Fruit fly (Drosophila melanogaster) whole organism, prepupa: ENCODE data around the gene CG7131.

ENCODE experiments used
- CG11294 ChIP-seq: fragments of 200-800 bp; sonication (Bioruptor generic); IDR thresholded peaks from 2 replicates; pipeline ENCODE4 v1.3.6; 2022; ENCODE audit warnings: missing biosample characterization, missing genetic modification characterization
- CG11762 ChIP-seq: fragments of 200-800 bp; sonication (Bioruptor generic); optimal IDR thresholded peaks from 3 replicates; lab custom pipeline; 2016; ENCODE audit warnings: missing biosample characterization, missing genetic modification characterization; ENCODE audit not compliant: insufficient read depth
- CG15336 ChIP-seq: fragments of 200-800 bp; sonication (Bioruptor generic); IDR thresholded peaks from 2 replicates; pipeline ENCODE4 v1.3.6; 2022; ENCODE audit warnings: missing biosample characterization, missing genetic modification characterization
- CG1621 ChIP-seq: fragments of 200-800 bp; sonication (Bioruptor generic); optimal IDR thresholded peaks from 3 replicates; lab custom pipeline; 2018; ENCODE audit warnings: missing biosample characterization, mild to moderate bottlenecking, missing genetic modification characterization
- CG16779 ChIP-seq: fragments of 200-800 bp; sonication (Bioruptor generic); optimal IDR thresholded peaks from 3 replicates; lab custom pipeline; 2017; ENCODE audit warnings: missing biosample characterization, mild to moderate bottlenecking, missing genetic modification characterization
- CG31627 ChIP-seq: fragments of 200-800 bp; sonication (Bioruptor generic); optimal IDR thresholded peaks from 3 replicates; lab custom pipeline; 2016; ENCODE audit warnings: missing biosample characterization, missing genetic modification characterization
- CG32006 ChIP-seq: fragments of 200-800 bp; sonication (Bioruptor generic); optimal IDR thresholded peaks from 3 replicates; lab custom pipeline; 2017; ENCODE audit warnings: missing biosample characterization, mild to moderate bottlenecking, missing genetic modification characterization
- CG3919 ChIP-seq: fragments of 200-800 bp; sonication (Bioruptor generic); optimal IDR thresholded peaks from 3 replicates; lab custom pipeline; 2016; ENCODE audit warnings: missing biosample characterization, missing genetic modification characterization
- CG4318 ChIP-seq: fragments of 200-800 bp; sonication (Bioruptor generic); optimal IDR thresholded peaks from 3 replicates; lab custom pipeline; 2017; ENCODE audit warnings: missing biosample characterization, mild to moderate bottlenecking, missing genetic modification characterization
- CG6276 ChIP-seq: fragments of 200-800 bp; sonication (Bioruptor generic); optimal IDR thresholded peaks from 2 replicates; lab custom pipeline; 2017; ENCODE audit warnings: missing biosample characterization, mild to moderate bottlenecking, missing genetic modification characterization
- CG6808 ChIP-seq: fragments of 200-800 bp; sonication (Bioruptor generic); optimal IDR thresholded peaks from 3 replicates; lab custom pipeline; 2017; ENCODE audit warnings: missing biosample characterization, missing genetic modification characterization, mild to moderate bottlenecking, moderate library complexity, missing genetic modification reagents
- CG6854 ChIP-seq: fragments of 200-800 bp; sonication (Bioruptor generic); optimal IDR thresholded peaks from 2 replicates; lab custom pipeline; 2017; ENCODE audit warnings: missing biosample characterization, mild to moderate bottlenecking, missing genetic modification characterization
- CG7368 ChIP-seq: fragments of 200-800 bp; sonication (Bioruptor generic); optimal IDR thresholded peaks from 3 replicates; lab custom pipeline; 2016; ENCODE audit warnings: missing biosample characterization, missing genetic modification characterization
- CG8119 ChIP-seq: fragments of 200-800 bp; sonication (Bioruptor generic); IDR thresholded peaks from 3 replicates; pipeline ENCODE4 v1.3.6; 2022; ENCODE audit warnings: missing biosample characterization, missing genetic modification characterization
- CG9139 ChIP-seq: fragments of 200-800 bp; sonication (Bioruptor generic); optimal IDR thresholded peaks from 3 replicates; lab custom pipeline; 2017; ENCODE audit warnings: missing biosample characterization, mild to moderate bottlenecking, missing genetic modification characterization
- Eip78C ChIP-seq: fragments of 200-800 bp; sonication (Bioruptor generic); peaks from one replicate; lab custom pipeline; 2016; ENCODE audit warnings: missing biosample characterization, missing genetic modification characterization
- Eip93F ChIP-seq: fragments of 200-800 bp; sonication (Bioruptor generic); optimal IDR thresholded peaks from 2 replicates; lab custom pipeline; 2016; ENCODE audit warnings: missing biosample characterization, mild to moderate bottlenecking, missing genetic modification characterization
- Ets21C ChIP-seq: fragments of 200-800 bp; sonication (Bioruptor generic); optimal IDR thresholded peaks from 3 replicates; lab custom pipeline; 2016; ENCODE audit warnings: missing biosample characterization, missing genetic modification characterization
- Gug ChIP-seq: fragments of 200-800 bp; sonication (Bioruptor generic); IDR thresholded peaks from 2 replicates; pipeline ENCODE4 v1.3.6; 2022; ENCODE audit warnings: missing biosample characterization, missing genetic modification characterization
- Hr38 ChIP-seq: sonication (Bioruptor generic); optimal IDR thresholded peaks from 2 replicates; lab custom pipeline; 2016; ENCODE audit warnings: missing biosample characterization, missing genetic modification characterization
- Lpt ChIP-seq: fragments of 200-800 bp; sonication (Bioruptor generic); optimal IDR thresholded peaks from 3 replicates; lab custom pipeline; 2016; ENCODE audit warnings: missing biosample characterization, missing genetic modification characterization
- Met ChIP-seq: fragments of 200-800 bp; sonication (Bioruptor generic); optimal IDR thresholded peaks from 3 replicates; lab custom pipeline; 2016; ENCODE audit warnings: missing biosample characterization, missing genetic modification characterization
- Sox102F ChIP-seq: fragments of 200-800 bp; sonication (Bioruptor generic); optimal IDR thresholded peaks from 2 replicates; lab custom pipeline; 2016; ENCODE audit warnings: missing biosample characterization, mild to moderate bottlenecking, missing genetic modification characterization
- Sox14 ChIP-seq: fragments of 200-800 bp; sonication (Bioruptor generic); optimal IDR thresholded peaks from 3 replicates; lab custom pipeline; 2016; ENCODE audit warnings: missing biosample characterization, missing genetic modification characterization
- achi ChIP-seq: fragments of 200-800 bp; sonication (Bioruptor generic); optimal IDR thresholded peaks from 3 replicates; lab custom pipeline; 2016; ENCODE audit warnings: missing biosample characterization, missing genetic modification characterization
- dac ChIP-seq: fragments of 200-800 bp; sonication (Bioruptor generic); optimal IDR thresholded peaks from 2 replicates; lab custom pipeline; 2017; ENCODE audit warnings: missing biosample characterization, mild to moderate bottlenecking, missing genetic modification characterization
- eg ChIP-seq: fragments of 200-800 bp; sonication (Bioruptor generic); IDR thresholded peaks from 3 replicates; pipeline ENCODE4 v1.3.6; 2022; ENCODE audit warnings: missing biosample characterization, missing genetic modification characterization
- esn ChIP-seq: fragments of 200-800 bp; sonication (Bioruptor generic); optimal IDR thresholded peaks from 2 replicates; lab custom pipeline; 2016; ENCODE audit warnings: missing biosample characterization, mild to moderate bottlenecking, missing genetic modification characterization, moderate library complexity
- fd85E ChIP-seq: fragments of 200-800 bp; sonication (Bioruptor generic); optimal IDR thresholded peaks from 3 replicates; lab custom pipeline; 2016; ENCODE audit warnings: missing biosample characterization, missing genetic modification characterization
- net ChIP-seq: fragments of 200-800 bp; sonication (Bioruptor generic); optimal IDR thresholded peaks from 3 replicates; lab custom pipeline; 2016; ENCODE audit warnings: missing biosample characterization, missing genetic modification characterization
- pdm3 ChIP-seq: fragments of 200-800 bp; sonication (Bioruptor generic); optimal IDR thresholded peaks from 3 replicates; lab custom pipeline; 2016; ENCODE audit warnings: missing biosample characterization, missing genetic modification characterization
- salr ChIP-seq, 2 experiments: fragments of 200-800 bp; sonication (Bioruptor generic); optimal IDR thresholded peaks; 3 replicates each; lab custom pipeline; 2016 to 2018; ENCODE audit warnings: missing biosample characterization in 2 of 2, missing genetic modification characterization in 2 of 2, mild to moderate bottlenecking in 1 of 2
- spab ChIP-seq: fragments of 200-800 bp; sonication (Bioruptor generic); optimal IDR thresholded peaks from 2 replicates; lab custom pipeline; 2017; ENCODE audit warnings: missing biosample characterization, mild to moderate bottlenecking, missing genetic modification characterization, missing genetic modification reagents
- ss ChIP-seq, 2 experiments: fragments of 200-800 bp; sonication (Bioruptor generic); optimal IDR thresholded peaks; 2 replicates in 1 of 2; 3 replicates in 1 of 2; lab custom pipeline; 2017 to 2018; ENCODE audit warnings: mild to moderate bottlenecking in 2 of 2, missing biosample characterization in 2 of 2, missing genetic modification characterization in 2 of 2, moderate library complexity in 1 of 2
- svp ChIP-seq: fragments of 200-800 bp; sonication (Bioruptor generic); peaks from one replicate; lab custom pipeline; 2016; ENCODE audit warnings: missing biosample characterization, missing genetic modification characterization
- topi ChIP-seq: fragments of 200-800 bp; sonication (Bioruptor generic); optimal IDR thresholded peaks from 3 replicates; lab custom pipeline; 2016; ENCODE audit warnings: missing biosample characterization, missing genetic modification characterization
- vri ChIP-seq: fragments of 200-800 bp; sonication (Bioruptor generic); optimal IDR thresholded peaks from 3 replicates; lab custom pipeline; 2016; ENCODE audit warnings: missing biosample characterization, mild to moderate bottlenecking, missing genetic modification characterization

CG7131 gene

DNA sequence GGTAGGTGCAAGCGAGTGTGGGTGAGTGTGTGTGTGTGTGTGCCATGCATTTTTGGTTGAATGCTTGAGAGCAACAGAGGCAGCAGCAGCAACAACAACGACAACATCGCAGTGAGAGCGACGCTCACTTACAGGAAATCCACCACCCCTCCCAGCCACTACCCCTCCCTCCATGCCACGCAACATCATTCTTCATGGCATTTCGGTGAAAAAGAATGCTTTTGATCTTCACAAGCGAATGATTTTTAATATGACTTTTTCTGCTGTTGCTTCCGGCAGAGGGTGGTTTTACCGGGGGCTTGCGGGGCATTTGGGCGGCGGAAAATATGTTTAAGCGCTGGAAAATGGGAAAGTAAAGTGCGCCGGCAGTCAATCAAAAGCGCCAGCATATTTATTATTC lies 27.0 kb downstream of the CG7131 start:
- TF ChIP-seq net (GFP tag; lab: Kevin White, UChicago) (no peak), CG32006 (GFP tag; lab: Kevin White, UChicago) (no peak), CG6276 (GFP tag; lab: Kevin White, UChicago) (no peak), esn (no peak), Sox102F (GFP tag; lab: Kevin White, UChicago) (no peak), Eip93F (GFP tag; lab: Kevin White, UChicago) (no peak), pdm3 (GFP tag; lab: Kevin White, UChicago) (no peak), svp (no peak), topi (GFP tag; lab: Kevin White, UChicago) (no peak), CG4318 (no peak)
- TF ChIP-seq, all 60 proteins: peak for 0

DNA sequence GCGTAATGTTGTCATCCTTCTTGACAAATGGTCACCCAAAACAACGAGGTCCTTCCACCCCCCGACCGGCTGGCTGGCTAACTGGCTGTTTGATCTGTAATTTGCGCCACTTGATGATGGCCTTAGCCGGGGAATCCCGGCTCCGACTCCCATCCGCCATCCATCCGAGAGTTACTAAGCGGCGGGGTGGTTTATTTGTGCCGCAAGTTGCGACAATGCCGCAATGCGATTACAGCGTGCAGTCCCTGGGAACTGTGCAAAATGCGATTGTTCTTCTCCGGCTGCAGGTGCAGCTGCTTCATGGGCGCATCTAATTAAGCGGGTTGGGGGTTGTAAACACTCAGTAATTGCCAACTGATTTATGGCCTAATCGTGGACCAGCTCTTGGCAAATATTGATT lies 28.6 kb downstream of the CG7131 start:
- TF ChIP-seq CG31627 (GFP tag; lab: Kevin White, UChicago): no peak
- TF ChIP-seq pdm3 (GFP tag; lab: Kevin White, UChicago): no peak
- no peak for TF ChIP-seq CG11294
- TF ChIP-seq CG9139 (GFP tag; lab: Kevin White, UChicago): no peak
- no peak for TF ChIP-seq svp
- TF ChIP-seq fd85E: no peak
- no peak for TF ChIP-seq Eip93F (GFP tag; lab: Kevin White, UChicago)
- no peak for TF ChIP-seq CG8119 (GFP tag; lab: Robert Waterston, UW)
- no peak for TF ChIP-seq spab (GFP tag; lab: Kevin White, UChicago)
- no peak for TF ChIP-seq CG15336
- TF ChIP-seq Met (GFP tag; lab: Kevin White, UChicago): no peak
- TF ChIP-seq eg (GFP tag; lab: Robert Waterston, UW): no peak
- TF ChIP-seq Gug (GFP tag; lab: Robert Waterston, UW): no peak
- no peak for TF ChIP-seq Sox102F (GFP tag; lab: Kevin White, UChicago)
- TF ChIP-seq CG1621 (tag; lab: Kevin White, UChicago): no peak
- no peak for TF ChIP-seq topi (GFP tag; lab: Kevin White, UChicago)
- TF ChIP-seq salr (GFP tag; optimal IDR thresholded peaks at IDR 0.05; lab: Kevin White, UChicago): no peak
- TF ChIP-seq CG3919: no peak

DNA sequence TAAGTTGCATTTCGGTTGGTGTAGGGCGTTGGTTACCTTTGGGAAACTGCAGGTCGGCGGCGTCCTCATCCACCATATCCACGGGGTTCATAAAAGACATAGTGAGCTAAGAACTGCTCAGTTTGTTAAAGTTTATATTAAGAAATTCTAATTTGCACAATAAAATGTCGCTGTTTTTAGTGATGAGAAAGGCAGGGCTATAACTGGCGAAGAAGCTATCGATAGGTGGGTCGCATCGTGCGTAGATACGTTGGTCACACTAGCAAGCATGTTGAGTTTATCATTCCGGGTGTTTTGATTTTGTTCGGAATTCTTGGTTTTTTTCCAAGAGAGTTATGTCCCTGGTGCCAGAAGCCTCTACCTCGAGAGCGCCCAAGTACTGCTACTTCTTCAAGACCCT lies 33.3 kb downstream of the CG7131 start, which contains the start of the genes Ada2a, Polr2D, Tgs1 and moi:
Gene Ada2a (minus strand): TSS at position 207 of the 400 bp plus-strand sequence.
Gene Polr2D (minus strand): TSS at position 207 of the 400 bp plus-strand sequence.
Gene Tgs1 (plus strand): TSS at position 250 of the 400 bp plus-strand sequence.
Gene moi (plus strand): TSS at position 250 of the 400 bp plus-strand sequence.
- TF ChIP-seq salr (GFP tag; optimal IDR thresholded peaks at IDR 0.05; lab: Kevin White, UChicago): no peak
- TF ChIP-seq vri: no peak
- TF ChIP-seq CG1621 (tag; lab: Kevin White, UChicago): peak; percentile 82

DNA sequence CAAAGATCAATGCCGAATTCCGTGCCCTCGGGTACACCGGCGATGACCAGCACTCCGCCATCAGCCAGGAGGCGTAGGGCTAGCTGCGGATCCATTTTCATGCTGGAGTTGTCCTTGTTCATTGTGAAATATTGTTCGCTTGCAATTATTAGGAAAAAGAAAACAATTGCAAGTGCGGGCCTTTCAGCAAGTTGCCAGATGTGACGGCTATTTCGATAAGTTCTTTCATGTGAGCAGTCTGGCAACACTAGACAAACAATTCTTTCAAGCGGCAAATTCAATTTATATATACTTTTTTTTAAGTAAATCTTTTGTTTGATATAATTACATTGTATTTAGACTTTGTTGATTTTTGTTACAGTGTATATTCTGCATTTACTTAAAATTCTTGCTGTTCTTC lies 36.0 kb downstream of the CG7131 start, which contains the start of gene CG12320:
Gene CG12320 (minus strand): TSS at position 157 of the 400 bp plus-strand sequence.
- no peak for TF ChIP-seq CG15336
- TF ChIP-seq CG1621 (tag; lab: Kevin White, UChicago): peak; percentile 49
- TF ChIP-seq salr (GFP tag; optimal IDR thresholded peaks at IDR 0.05; lab: Kevin White, UChicago): no peak
- TF ChIP-seq CG6808: no peak
- no peak for TF ChIP-seq CG11762 (GFP tag; lab: Kevin White, UChicago)
- TF ChIP-seq Hr38 (GFP tag; lab: Kevin White, UChicago): no peak
- no peak for TF ChIP-seq pdm3 (GFP tag; lab: Kevin White, UChicago)
- TF ChIP-seq esn: peak; percentile 6
- no peak for TF ChIP-seq ss (GFP tag; optimal IDR thresholded peaks at IDR 0.05; lab: Kevin White, UChicago)
- no peak for TF ChIP-seq CG7368 (GFP tag; lab: Kevin White, UChicago)
- no peak for TF ChIP-seq Eip78C (GFP tag; lab: Kevin White, UChicago)
- no peak for TF ChIP-seq dac
- TF ChIP-seq spab (GFP tag; lab: Kevin White, UChicago): no peak
- TF ChIP-seq topi (GFP tag; lab: Kevin White, UChicago): no peak
- TF ChIP-seq CG11294: no peak
- no peak for TF ChIP-seq fd85E
- peak; percentile 52 for TF ChIP-seq Sox14
- no peak for TF ChIP-seq CG6854 (GFP tag; lab: Kevin White, UChicago)
- TF ChIP-seq Lpt (GFP tag; lab: Kevin White, UChicago): no peak
- TF ChIP-seq CG16779: no peak
- no peak for TF ChIP-seq Ets21C (GFP tag; lab: Kevin White, UChicago)
- no peak for TF ChIP-seq Sox102F (GFP tag; lab: Kevin White, UChicago)
- no peak for TF ChIP-seq net (GFP tag; lab: Kevin White, UChicago)
- TF ChIP-seq svp: no peak
- no peak for TF ChIP-seq achi (GFP tag; lab: Kevin White, UChicago)
